Fruit fly (Drosophila melanogaster) whole organism, prepupa: ENCODE results near the gene gammaTub37C.
A peak's percentile ranks its signal among the peaks of the same experiment; 100 is the strongest.

Experiments used
- Blimp-1 ChIP-seq: fragments of 200-800 bp; sonication (Bioruptor generic); optimal IDR thresholded peaks from 3 replicates; lab custom pipeline; 2017; ENCODE audit warnings: missing biosample characterization, missing genetic modification characterization, mild to moderate bottlenecking, moderate library complexity, missing genetic modification reagents
- CG10631 ChIP-seq: fragments of 200-800 bp; sonication (Bioruptor generic); optimal IDR thresholded peaks from 2 replicates; lab custom pipeline; 2016; ENCODE audit warnings: missing biosample characterization, missing genetic modification characterization
- CG11294 ChIP-seq: fragments of 200-800 bp; sonication (Bioruptor generic); IDR thresholded peaks from 2 replicates; pipeline ENCODE4 v1.3.6; 2022; ENCODE audit warnings: missing biosample characterization, missing genetic modification characterization
- CG11762 ChIP-seq: fragments of 200-800 bp; sonication (Bioruptor generic); optimal IDR thresholded peaks from 3 replicates; lab custom pipeline; 2016; ENCODE audit warnings: missing biosample characterization, missing genetic modification characterization; ENCODE audit not compliant: insufficient read depth
- CG11902 ChIP-seq: fragments of 200-800 bp; sonication (Bioruptor generic); optimal IDR thresholded peaks from 3 replicates; lab custom pipeline; 2016; ENCODE audit warnings: missing biosample characterization, missing genetic modification characterization
- CG15336 ChIP-seq: fragments of 200-800 bp; sonication (Bioruptor generic); IDR thresholded peaks from 2 replicates; pipeline ENCODE4 v1.3.6; 2022; ENCODE audit warnings: missing biosample characterization, missing genetic modification characterization
- CG1621 ChIP-seq: fragments of 200-800 bp; sonication (Bioruptor generic); optimal IDR thresholded peaks from 3 replicates; lab custom pipeline; 2018; ENCODE audit warnings: missing biosample characterization, mild to moderate bottlenecking, missing genetic modification characterization
- CG16779 ChIP-seq: fragments of 200-800 bp; sonication (Bioruptor generic); optimal IDR thresholded peaks from 3 replicates; lab custom pipeline; 2017; ENCODE audit warnings: missing biosample characterization, mild to moderate bottlenecking, missing genetic modification characterization
- CG3032 ChIP-seq: fragments of 200-800 bp; optimal IDR thresholded peaks from 2 replicates; lab custom pipeline; 2019; ENCODE audit warnings: missing biosample characterization, mild to moderate bottlenecking, missing genetic modification characterization, moderate library complexity
- CG31627 ChIP-seq: fragments of 200-800 bp; sonication (Bioruptor generic); optimal IDR thresholded peaks from 3 replicates; lab custom pipeline; 2016; ENCODE audit warnings: missing biosample characterization, missing genetic modification characterization
- CG32006 ChIP-seq: fragments of 200-800 bp; sonication (Bioruptor generic); optimal IDR thresholded peaks from 3 replicates; lab custom pipeline; 2017; ENCODE audit warnings: missing biosample characterization, mild to moderate bottlenecking, missing genetic modification characterization
- CG34406 ChIP-seq: fragments of 200-800 bp; sonication (Bioruptor generic); optimal IDR thresholded peaks from 3 replicates; lab custom pipeline; 2016; ENCODE audit warnings: missing biosample characterization, missing genetic modification characterization
- CG4318 ChIP-seq: fragments of 200-800 bp; sonication (Bioruptor generic); optimal IDR thresholded peaks from 3 replicates; lab custom pipeline; 2017; ENCODE audit warnings: missing biosample characterization, mild to moderate bottlenecking, missing genetic modification characterization
- CG6163 ChIP-seq: fragments of 200-800 bp; sonication (Bioruptor generic); IDR thresholded peaks from 3 replicates; pipeline ENCODE4 v1.3.6; 2022; ENCODE audit warnings: missing biosample characterization, missing genetic modification characterization
- CG6276 ChIP-seq: fragments of 200-800 bp; sonication (Bioruptor generic); optimal IDR thresholded peaks from 2 replicates; lab custom pipeline; 2017; ENCODE audit warnings: missing biosample characterization, mild to moderate bottlenecking, missing genetic modification characterization
- CG6792 ChIP-seq: fragments of 200-800 bp; sonication (Bioruptor generic); optimal IDR thresholded peaks from 3 replicates; lab custom pipeline; 2016; ENCODE audit warnings: missing biosample characterization, missing genetic modification characterization
- CG6808 ChIP-seq: fragments of 200-800 bp; sonication (Bioruptor generic); optimal IDR thresholded peaks from 3 replicates; lab custom pipeline; 2017; ENCODE audit warnings: missing biosample characterization, missing genetic modification characterization, mild to moderate bottlenecking, moderate library complexity, missing genetic modification reagents
- CG6854 ChIP-seq: fragments of 200-800 bp; sonication (Bioruptor generic); optimal IDR thresholded peaks from 2 replicates; lab custom pipeline; 2017; ENCODE audit warnings: missing biosample characterization, mild to moderate bottlenecking, missing genetic modification characterization
- CG7368 ChIP-seq: fragments of 200-800 bp; sonication (Bioruptor generic); optimal IDR thresholded peaks from 3 replicates; lab custom pipeline; 2016; ENCODE audit warnings: missing biosample characterization, missing genetic modification characterization
- CG8119 ChIP-seq: fragments of 200-800 bp; sonication (Bioruptor generic); IDR thresholded peaks from 3 replicates; pipeline ENCODE4 v1.3.6; 2022; ENCODE audit warnings: missing biosample characterization, missing genetic modification characterization
- Eip75B ChIP-seq: fragments of 200-800 bp; sonication (Bioruptor generic); optimal IDR thresholded peaks from 3 replicates; lab custom pipeline; 2016; ENCODE audit warnings: missing biosample characterization, missing genetic modification characterization
- Eip78C ChIP-seq: fragments of 200-800 bp; sonication (Bioruptor generic); peaks from one replicate; lab custom pipeline; 2016; ENCODE audit warnings: missing biosample characterization, missing genetic modification characterization
- Eip93F ChIP-seq: fragments of 200-800 bp; sonication (Bioruptor generic); optimal IDR thresholded peaks from 2 replicates; lab custom pipeline; 2016; ENCODE audit warnings: missing biosample characterization, mild to moderate bottlenecking, missing genetic modification characterization
- Hr38 ChIP-seq: sonication (Bioruptor generic); optimal IDR thresholded peaks from 2 replicates; lab custom pipeline; 2016; ENCODE audit warnings: missing biosample characterization, missing genetic modification characterization
- Hr39 ChIP-seq: fragments of 200-800 bp; sonication (Bioruptor generic); optimal IDR thresholded peaks from 2 replicates; lab custom pipeline; 2016; ENCODE audit warnings: missing biosample characterization, missing genetic modification characterization
- Hr4 ChIP-seq: fragments of 200-800 bp; sonication (Bioruptor generic); optimal IDR thresholded peaks from 3 replicates; lab custom pipeline; 2016; ENCODE audit warnings: missing biosample characterization, missing genetic modification characterization
- Met ChIP-seq: fragments of 200-800 bp; sonication (Bioruptor generic); optimal IDR thresholded peaks from 3 replicates; lab custom pipeline; 2016; ENCODE audit warnings: missing biosample characterization, missing genetic modification characterization
- OdsH ChIP-seq: fragments of 200-800 bp; sonication (Bioruptor generic); optimal IDR thresholded peaks from 3 replicates; lab custom pipeline; 2016; ENCODE audit warnings: missing biosample characterization, missing genetic modification characterization
- Smox ChIP-seq: fragments of 200-800 bp; sonication (Bioruptor generic); optimal IDR thresholded peaks from 3 replicates; lab custom pipeline; 2016; ENCODE audit warnings: missing biosample characterization, missing genetic modification characterization
- Sox102F ChIP-seq: fragments of 200-800 bp; sonication (Bioruptor generic); optimal IDR thresholded peaks from 2 replicates; lab custom pipeline; 2016; ENCODE audit warnings: missing biosample characterization, mild to moderate bottlenecking, missing genetic modification characterization
- Sox14 ChIP-seq: fragments of 200-800 bp; sonication (Bioruptor generic); optimal IDR thresholded peaks from 3 replicates; lab custom pipeline; 2016; ENCODE audit warnings: missing biosample characterization, missing genetic modification characterization
- achi ChIP-seq: fragments of 200-800 bp; sonication (Bioruptor generic); optimal IDR thresholded peaks from 3 replicates; lab custom pipeline; 2016; ENCODE audit warnings: missing biosample characterization, missing genetic modification characterization
- acj6 ChIP-seq: fragments of 200-800 bp; sonication (Bioruptor generic); optimal IDR thresholded peaks from 3 replicates; lab custom pipeline; 2016; ENCODE audit warnings: missing biosample characterization, missing genetic modification characterization
- cyc ChIP-seq: fragments of 200-800 bp; sonication (Bioruptor generic); optimal IDR thresholded peaks from 3 replicates; lab custom pipeline; 2016; ENCODE audit warnings: missing biosample characterization, missing genetic modification characterization
- dsx ChIP-seq: fragments of 200-800 bp; optimal IDR thresholded peaks from 3 replicates; lab custom pipeline; 2019; ENCODE audit warnings: missing biosample characterization, mild to moderate bottlenecking, missing genetic modification characterization, moderate library complexity; ENCODE audit not compliant: poor library complexity, severe bottlenecking
- esn ChIP-seq: fragments of 200-800 bp; sonication (Bioruptor generic); optimal IDR thresholded peaks from 2 replicates; lab custom pipeline; 2016; ENCODE audit warnings: missing biosample characterization, mild to moderate bottlenecking, missing genetic modification characterization, moderate library complexity
- fkh ChIP-seq: fragments of 200-800 bp; sonication (Bioruptor generic); optimal IDR thresholded peaks from 3 replicates; lab custom pipeline; 2017; ENCODE audit warnings: missing biosample characterization, mild to moderate bottlenecking, missing genetic modification characterization, moderate library complexity
- lz ChIP-seq: fragments of 200-800 bp; sonication (Bioruptor generic); optimal IDR thresholded peaks from 3 replicates; lab custom pipeline; 2016; ENCODE audit warnings: missing biosample characterization, missing genetic modification characterization
- pdm3 ChIP-seq: fragments of 200-800 bp; sonication (Bioruptor generic); optimal IDR thresholded peaks from 3 replicates; lab custom pipeline; 2016; ENCODE audit warnings: missing biosample characterization, missing genetic modification characterization
- ss ChIP-seq, 2 experiments: fragments of 200-800 bp; sonication (Bioruptor generic); optimal IDR thresholded peaks; 2 replicates in 1 of 2; 3 replicates in 1 of 2; lab custom pipeline; 2017 to 2018; ENCODE audit warnings: mild to moderate bottlenecking in 2 of 2, missing biosample characterization in 2 of 2, missing genetic modification characterization in 2 of 2, moderate library complexity in 1 of 2
- svp ChIP-seq: fragments of 200-800 bp; sonication (Bioruptor generic); peaks from one replicate; lab custom pipeline; 2016; ENCODE audit warnings: missing biosample characterization, missing genetic modification characterization
- topi ChIP-seq: fragments of 200-800 bp; sonication (Bioruptor generic); optimal IDR thresholded peaks from 3 replicates; lab custom pipeline; 2016; ENCODE audit warnings: missing biosample characterization, missing genetic modification characterization
- vri ChIP-seq: fragments of 200-800 bp; sonication (Bioruptor generic); optimal IDR thresholded peaks from 3 replicates; lab custom pipeline; 2016; ENCODE audit warnings: missing biosample characterization, mild to moderate bottlenecking, missing genetic modification characterization

gammaTub37C gene

dm6 chr2L:19217933-19218332, 32.4 kb upstream of the gammaTub37C start:
- peak; percentile 52 for TF ChIP-seq svp (GFP tag; lab: Kevin White, UChicago)
- no peak for TF ChIP-seq dsx (GFP tag; lab: Kevin White, UChicago)
- TF ChIP-seq, all 60 proteins: peak for 1

dm6 chr2L:19212401-19212800, 26.9 kb upstream of the gammaTub37C start:
- TF ChIP-seq esn (GFP tag; lab: Kevin White, UChicago), result no peak
- TF ChIP-seq Hr39 (GFP tag; lab: Kevin White, UChicago), result peak; percentile 6
- peak; percentile 9 for TF ChIP-seq pdm3 (GFP tag; lab: Kevin White, UChicago)
- TF ChIP-seq CG32006 (GFP tag; lab: Kevin White, UChicago), result peak; percentile 18
- peak; percentile 25 for TF ChIP-seq Hr4
- TF ChIP-seq CG10631, result peak; percentile 0
- TF ChIP-seq CG6276 (GFP tag; lab: Kevin White, UChicago), result no peak
- 0 out of 3 replicates have a peak, but pooled peaks have one; percentile 30 for TF ChIP-seq CG8119 (GFP tag; lab: Robert Waterston, UW)
- peak; percentile 43 for TF ChIP-seq svp (GFP tag; lab: Kevin White, UChicago)
- peak; percentile 27 for TF ChIP-seq Eip78C (GFP tag; lab: Kevin White, UChicago)
- TF ChIP-seq CG6163, result 0 out of 3 replicates have a peak, but pooled peaks have one; percentile 8
- peak; percentile 5 for TF ChIP-seq OdsH (GFP tag; lab: Kevin White, UChicago)
- TF ChIP-seq CG11902, result no peak

DNA sequence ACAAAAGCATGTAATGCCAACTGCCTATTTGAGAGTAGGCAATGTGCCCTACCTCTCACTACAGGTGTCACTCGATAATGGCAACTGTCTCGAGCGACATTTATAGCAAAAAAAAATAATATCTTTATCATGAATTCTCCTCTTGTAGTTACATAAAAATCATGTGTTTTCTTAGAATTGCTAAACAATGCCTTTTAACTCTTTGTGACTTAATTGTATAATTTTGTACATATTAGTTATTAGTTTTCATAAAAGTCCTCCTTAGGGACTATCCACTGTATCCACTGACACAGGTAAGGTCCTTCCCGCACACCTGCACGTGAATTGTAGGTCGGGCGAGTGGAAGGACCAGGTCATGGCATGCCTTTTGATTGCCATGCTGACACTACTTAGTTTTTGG, 23.3 kb upstream of the gammaTub37C start:
- TF ChIP-seq CG8119 (GFP tag; lab: Robert Waterston, UW) (no peak), Eip78C (GFP tag; lab: Kevin White, UChicago) (peak; percentile 15), svp (GFP tag; lab: Kevin White, UChicago) (peak; percentile 30), CG11902 (no peak)

- TF ChIP-seq ss (GFP tag; optimal IDR thresholded peaks at IDR 0.05; lab: Kevin White, UChicago), result peak in 1 of 2 experiments; percentile 75
- no peak for TF ChIP-seq CG11294 (GFP tag; lab: Robert Waterston, UW)
These were observed 19.0 kb upstream of the gammaTub37C start for dm6 chr2L:19204546-19204945.

dm6 chr2L:19201841-19202240, 16.3 kb upstream of the gammaTub37C start:
- TF ChIP-seq svp (GFP tag; lab: Kevin White, UChicago), result peak; percentile 81
- TF ChIP-seq Hr38, result no peak
- peak in 1 of 2 experiments; percentile 2 for TF ChIP-seq ss (GFP tag; optimal IDR thresholded peaks at IDR 0.05; lab: Kevin White, UChicago)
- peak; percentile 64 for TF ChIP-seq lz (GFP tag; lab: Kevin White, UChicago)
- peak; percentile 61 for TF ChIP-seq cyc
- TF ChIP-seq CG7368 (GFP tag; lab: Kevin White, UChicago), result peak; percentile 13
- TF ChIP-seq CG6792 (GFP tag; lab: Kevin White, UChicago), result peak; percentile 52
- TF ChIP-seq CG1621 (tag; lab: Kevin White, UChicago), result peak; percentile 18
- TF ChIP-seq CG11294 (GFP tag; lab: Robert Waterston, UW), result 0 out of 2 replicates have a peak, but pooled peaks have one; percentile 13
- peak; percentile 54 for TF ChIP-seq Eip75B (GFP tag; lab: Kevin White, UChicago)
- peak; percentile 68 for TF ChIP-seq Smox (GFP tag; lab: Kevin White, UChicago)
- TF ChIP-seq topi (GFP tag; lab: Kevin White, UChicago), result peak; percentile 58
- peak; percentile 41 for TF ChIP-seq CG34406 (GFP tag; lab: Kevin White, UChicago)
- TF ChIP-seq CG15336 (GFP tag; lab: Robert Waterston, UW), result peak; percentile 67
- TF ChIP-seq esn (GFP tag; lab: Kevin White, UChicago), result peak; percentile 73
- TF ChIP-seq Eip78C (GFP tag; lab: Kevin White, UChicago), result peak; percentile 90
- peak; percentile 62 for TF ChIP-seq CG3032 (tag; lab: Kevin White, UChicago)
- peak; percentile 74 for TF ChIP-seq Sox102F (GFP tag; lab: Kevin White, UChicago)
- TF ChIP-seq Met, result peak; percentile 77
- peak; percentile 13 for TF ChIP-seq Blimp-1 (GFP tag; lab: Kevin White, UChicago)
- no peak for TF ChIP-seq fkh (GFP tag; lab: Kevin White, UChicago)
- TF ChIP-seq acj6, result peak; percentile 68
- TF ChIP-seq Sox14 (GFP tag; lab: Kevin White, UChicago), result peak; percentile 68
- TF ChIP-seq achi (GFP tag; lab: Kevin White, UChicago), result peak; percentile 72
- TF ChIP-seq CG4318 (GFP tag; lab: Kevin White, UChicago), result peak; percentile 23
- TF ChIP-seq CG11762 (GFP tag; lab: Kevin White, UChicago), result no peak
- peak; percentile 60 for TF ChIP-seq CG6808 (GFP tag; lab: Kevin White, UChicago)
- TF ChIP-seq CG31627 (GFP tag; lab: Kevin White, UChicago), result peak; percentile 46
- TF ChIP-seq CG16779 (tag; lab: Kevin White, UChicago), result no peak
- no peak for TF ChIP-seq Eip93F (GFP tag; lab: Kevin White, UChicago)
- no peak for TF ChIP-seq CG6854 (GFP tag; lab: Kevin White, UChicago)
- peak; percentile 46 for TF ChIP-seq vri (GFP tag; lab: Kevin White, UChicago)
- peak; percentile 65 for TF ChIP-seq Hr4
